Worm (Caenorhabditis elegans): ENCODE results near the gene lgc-54.

- no peak for TF ChIP-seq madf-2 (tag; optimal IDR thresholded peaks at IDR 0.05)
- no peak for TF ChIP-seq nhr-11 (tag; optimal IDR thresholded peaks at IDR 0.05)
- TF ChIP-seq dve-1 (tag; optimal IDR thresholded peaks at IDR 0.05): no peak
- TF ChIP-seq rnt-1 (tag; optimal IDR thresholded peaks at IDR 0.05): no peak
- no peak for TF ChIP-seq tbx-7 (tag; optimal IDR thresholded peaks at IDR 0.05)
- TF ChIP-seq F13H6.1 (tag; optimal IDR thresholded peaks at IDR 0.05): no peak
- TF ChIP-seq ama-1 (optimal IDR thresholded peaks at IDR 0.05): no peak
- no peak for TF ChIP-seq dmd-4 (tag; optimal IDR thresholded peaks at IDR 0.05; ENCODE audit: borderline replicate concordance)
- no peak for TF ChIP-seq pax-1 (tag; optimal IDR thresholded peaks at IDR 0.05)
- TF ChIP-seq ceh-31 (tag; optimal IDR thresholded peaks at IDR 0.05): no peak
- TF ChIP-seq ceh-45 (GFP tag; IDR thresholded peaks at IDR 0.05): no peak
- TF ChIP-seq elt-2 (tag; optimal IDR thresholded peaks at IDR 0.05): no peak
- TF ChIP-seq K02D7.2 (tag; optimal IDR thresholded peaks at IDR 0.05): no peak
These were observed 11.2 kb downstream of the lgc-54 start, which contains the start of the genes T15B7.14 and col-143 for ce11 chrV:6835242-6835641.

All from whole organism, late embryonic.